Fruit fly (Drosophila melanogaster) whole organism, embryonic: ENCODE results near the gene CG5498.
A peak's percentile ranks its signal among the peaks of the same experiment; 100 is the strongest.

Experiments
- Ada2b ChIP-seq: fragments of 200-800 bp; sonication (Bioruptor generic); IDR thresholded peaks from 2 replicates; pipeline ENCODE4 v1.3.6; 2022; ENCODE audit warnings: missing biosample characterization, missing genetic modification characterization
- Atf6 ChIP-seq: fragments of 200-800 bp; sonication (Bioruptor generic); IDR thresholded peaks from 2 replicates; pipeline ENCODE4 v1.3.6; 2022; ENCODE audit warnings: missing biosample characterization, missing genetic modification characterization
- Awh ChIP-seq: fragments of 200-800 bp; sonication (Bioruptor generic); IDR thresholded peaks from 2 replicates; pipeline ENCODE4, ENCODE4 v1.3.6; 2022; ENCODE audit warnings: missing biosample characterization, missing genetic modification characterization
- Blimp-1 ChIP-seq: fragments of 200-800 bp; sonication (Bioruptor generic); optimal IDR thresholded peaks from 3 replicates; lab custom pipeline; 2018; ENCODE audit warnings: missing biosample characterization, missing genetic modification characterization, mild to moderate bottlenecking, moderate library complexity, missing genetic modification reagents
- CG10147 ChIP-seq: fragments of 200-800 bp; sonication (Bioruptor generic); optimal IDR thresholded peaks from 2 replicates; lab custom pipeline; 2019; ENCODE audit warnings: missing biosample characterization, mild to moderate bottlenecking, missing genetic modification characterization, moderate library complexity
- CG10321 ChIP-seq: fragments of 200-800 bp; sonication (Bioruptor generic); IDR thresholded peaks from 2 replicates; pipeline ENCODE4 v1.3.6; 2022; ENCODE audit warnings: missing biosample characterization, missing genetic modification characterization
- CG11560 ChIP-seq: fragments of 200-800 bp; sonication (Bioruptor generic); IDR thresholded peaks from 3 replicates; pipeline ENCODE4 v1.3.6; 2022; ENCODE audit warnings: missing biosample characterization, missing genetic modification characterization
- CG1233 ChIP-seq: fragments of 200-800 bp; sonication (Bioruptor generic); optimal IDR thresholded peaks from 4 replicates; lab custom pipeline; 2018; ENCODE audit warnings: missing biosample characterization, mild to moderate bottlenecking, missing genetic modification characterization
- CG12769 ChIP-seq: fragments of 200-800 bp; sonication (Bioruptor generic); optimal IDR thresholded peaks from 2 replicates; lab custom pipeline; 2019; ENCODE audit warnings: missing biosample characterization, mild to moderate bottlenecking, missing genetic modification characterization, moderate library complexity
- CG14710 ChIP-seq: fragments of 200-800 bp; sonication (Bioruptor generic); optimal IDR thresholded peaks from 3 replicates; lab custom pipeline; 2019; ENCODE audit warnings: missing biosample characterization, mild to moderate bottlenecking, missing genetic modification characterization, moderate library complexity
- CG1603 ChIP-seq: fragments of 200-800 bp; sonication (Bioruptor generic); optimal IDR thresholded peaks from 2 replicates; lab custom pipeline; 2019; ENCODE audit warnings: missing biosample characterization, mild to moderate bottlenecking, missing genetic modification characterization, moderate library complexity
- CG17802 ChIP-seq: fragments of 200-800 bp; sonication (Bioruptor generic); optimal IDR thresholded peaks from 2 replicates; lab custom pipeline; 2018; ENCODE audit warnings: missing biosample characterization, mild to moderate bottlenecking, missing genetic modification characterization, moderate library complexity
- CG18262 ChIP-seq: fragments of 200-800 bp; optimal IDR thresholded peaks from 3 replicates; lab custom pipeline; 2019; ENCODE audit warnings: missing biosample characterization, mild to moderate bottlenecking, missing genetic modification characterization, moderate library complexity
- CG30403 ChIP-seq: fragments of 200-800 bp; sonication (Bioruptor generic); optimal IDR thresholded peaks from 3 replicates; lab custom pipeline; 2016; ENCODE audit warnings: missing biosample characterization, missing genetic modification characterization
- CG4820 ChIP-seq: fragments of 200-800 bp; sonication (Bioruptor generic); optimal IDR thresholded peaks from 3 replicates; lab custom pipeline; 2016; ENCODE audit warnings: missing biosample characterization, missing genetic modification characterization
- CG5245 ChIP-seq: fragments of 200-800 bp; sonication (Bioruptor generic); optimal IDR thresholded peaks from 3 replicates; lab custom pipeline; 2016; ENCODE audit warnings: missing biosample characterization, missing genetic modification characterization
- CG6272 ChIP-seq: fragments of 200-800 bp; sonication (Bioruptor generic); IDR thresholded peaks from 2 replicates; pipeline ENCODE4 v1.3.6; 2022; ENCODE audit warnings: missing biosample characterization, missing genetic modification characterization
- CG7357 ChIP-seq: fragments of 200-800 bp; sonication (Bioruptor generic); IDR thresholded peaks from 3 replicates; pipeline ENCODE4 v1.3.6; 2022; ENCODE audit warnings: missing biosample characterization, missing genetic modification characterization
- CG7745 ChIP-seq: fragments of 200-800 bp; sonication (Bioruptor generic); optimal IDR thresholded peaks from 2 replicates; lab custom pipeline; 2018; ENCODE audit warnings: missing biosample characterization, mild to moderate bottlenecking, missing genetic modification characterization, moderate library complexity
- CG7987 ChIP-seq: fragments of 200-800 bp; sonication (Bioruptor generic); optimal IDR thresholded peaks from 2 replicates; lab custom pipeline; 2018; ENCODE audit warnings: missing biosample characterization, mild to moderate bottlenecking, missing genetic modification characterization, moderate library complexity
- CG9932 ChIP-seq: fragments of 200-800 bp; sonication (Bioruptor generic); IDR thresholded peaks from 2 replicates; pipeline ENCODE4 v1.3.6; 2022; ENCODE audit warnings: missing biosample characterization, missing genetic modification characterization
- Dfd ChIP-seq, 2 experiments: fragments of >200 bp; optimal IDR thresholded peaks; 2 replicates each; lab custom pipeline; 2017; ENCODE audit warnings: missing biosample characterization in 2 of 2, missing genetic modification characterization in 2 of 2
- Eip74EF ChIP-seq, 2 experiments: fragments of 200-800 bp in 1 of 2; fragments of >200 bp in 1 of 2; sonication (Bioruptor generic) in 1 of 2; optimal IDR thresholded peaks; 2 replicates each; lab custom pipeline; 2017 to 2019; ENCODE audit warnings: missing biosample characterization in 2 of 2, missing genetic modification characterization in 2 of 2, mild to moderate bottlenecking in 1 of 2, moderate library complexity in 1 of 2
- HLHmδ ChIP-seq: fragments of 200-800 bp; sonication (Bioruptor generic); optimal IDR thresholded peaks from 2 replicates; lab custom pipeline; 2018; ENCODE audit warnings: missing biosample characterization, mild to moderate bottlenecking, missing genetic modification characterization, moderate library complexity
- Nf-YC ChIP-seq: fragments of 200-800 bp; optimal IDR thresholded peaks from 3 replicates; lab custom pipeline; 2019; ENCODE audit warnings: missing biosample characterization, mild to moderate bottlenecking, missing genetic modification characterization, moderate library complexity
- Ptx1 ChIP-seq: fragments of 200-800 bp; sonication (Bioruptor generic); IDR thresholded peaks from 2 replicates; pipeline ENCODE4 v1.3.6; 2022; ENCODE audit warnings: missing biosample characterization, missing genetic modification characterization
- Spps ChIP-seq: fragments of 200-800 bp; sonication (Bioruptor generic); optimal IDR thresholded peaks from 2 replicates; lab custom pipeline; 2018; ENCODE audit warnings: missing biosample characterization, mild to moderate bottlenecking, missing genetic modification characterization
- chif ChIP-seq, 2 experiments: fragments of 200-800 bp; sonication (Bioruptor generic); optimal IDR thresholded peaks; 3 replicates each; lab custom pipeline; 2016; ENCODE audit warnings: missing biosample characterization in 2 of 2, missing genetic modification characterization in 2 of 2
- chinmo ChIP-seq: fragments of 200-800 bp; sonication (Bioruptor generic); IDR thresholded peaks from 4 replicates; pipeline ENCODE4 v1.3.6; 2022; ENCODE audit warnings: missing biosample characterization, missing genetic modification characterization; ENCODE audit not compliant: partially characterized antibody
- chm ChIP-seq: fragments of 200-800 bp; sonication (Bioruptor generic); IDR thresholded peaks from 2 replicates; pipeline ENCODE4 v1.3.6; 2022; ENCODE audit warnings: missing biosample characterization, missing genetic modification characterization
- chn ChIP-seq: fragments of 200-800 bp; sonication (Bioruptor generic); optimal IDR thresholded peaks from 2 replicates; lab custom pipeline; 2016; ENCODE audit warnings: missing biosample characterization, missing genetic modification characterization
- dpn ChIP-seq, 2 experiments: fragments of 200-800 bp; sonication (Bioruptor generic); optimal IDR thresholded peaks; 3 replicates each; lab custom pipeline; 2016; ENCODE audit warnings: missing biosample characterization in 2 of 2, missing genetic modification characterization in 2 of 2
- en ChIP-seq: fragments of 200-800 bp; sonication (Bioruptor generic); optimal IDR thresholded peaks from 2 replicates; lab custom pipeline; 2016; ENCODE audit warnings: missing biosample characterization, missing genetic modification characterization
- eve ChIP-seq, 2 experiments: fragments of >200 bp; optimal IDR thresholded peaks; 2 replicates each; lab custom pipeline; 2017; ENCODE audit warnings: missing biosample characterization in 2 of 2, missing genetic modification characterization in 2 of 2
- fd102C ChIP-seq: fragments of 200-800 bp; sonication (Bioruptor generic); optimal IDR thresholded peaks from 2 replicates; lab custom pipeline; 2018; ENCODE audit warnings: missing biosample characterization, mild to moderate bottlenecking, missing genetic modification characterization, moderate library complexity
- gem ChIP-seq: fragments of 200-800 bp; sonication (Bioruptor generic); optimal IDR thresholded peaks from 2 replicates; lab custom pipeline; 2019; ENCODE audit warnings: missing biosample characterization, mild to moderate bottlenecking, missing genetic modification characterization, moderate library complexity
- h ChIP-seq: fragments of >200 bp; optimal IDR thresholded peaks from 2 replicates; lab custom pipeline; 2017
- insv ChIP-seq, 2 experiments: fragments of 200-800 bp; sonication (Bioruptor generic); optimal IDR thresholded peaks; 3 replicates each; lab custom pipeline; 2016 to 2018; ENCODE audit warnings: missing biosample characterization in 2 of 2, missing genetic modification characterization in 2 of 2
- jumu ChIP-seq: fragments of 200-800 bp; sonication (Bioruptor generic); optimal IDR thresholded peaks from 3 replicates; lab custom pipeline; 2016; ENCODE audit warnings: missing biosample characterization, missing genetic modification characterization
- kah ChIP-seq: fragments of 200-800 bp; sonication (Bioruptor generic); optimal IDR thresholded peaks from 2 replicates; lab custom pipeline; 2018; ENCODE audit warnings: missing biosample characterization, mild to moderate bottlenecking, missing genetic modification characterization
- knrl ChIP-seq: fragments of 200-800 bp; sonication (Bioruptor generic); IDR thresholded peaks from 3 replicates; pipeline ENCODE4 v1.3.6; 2022; ENCODE audit warnings: missing biosample characterization, missing genetic modification characterization; ENCODE audit not compliant: partially characterized antibody
- nau ChIP-seq: fragments of 200-800 bp; sonication (Bioruptor generic); optimal IDR thresholded peaks from 3 replicates; lab custom pipeline; 2017; ENCODE audit warnings: missing biosample characterization, mild to moderate bottlenecking, missing genetic modification characterization, missing genetic modification reagents
- sens ChIP-seq: fragments of 200-800 bp; sonication (Bioruptor generic); peaks from one replicate; lab custom pipeline; 2016; ENCODE audit warnings: missing biosample characterization, missing genetic modification characterization
- shn ChIP-seq: fragments of 200-800 bp; sonication (Bioruptor generic); optimal IDR thresholded peaks from 3 replicates; lab custom pipeline; 2016; ENCODE audit warnings: missing biosample characterization, missing genetic modification characterization
- sima ChIP-seq: fragments of 200-800 bp; sonication (Bioruptor generic); optimal IDR thresholded peaks from 2 replicates; lab custom pipeline; 2016; ENCODE audit warnings: missing biosample characterization, missing genetic modification characterization
- slbo ChIP-seq: fragments of 200-800 bp; sonication (Bioruptor generic); IDR thresholded peaks from 2 replicates; pipeline ENCODE4 v1.3.6; 2022; ENCODE audit warnings: missing biosample characterization, missing genetic modification characterization
- tap ChIP-seq: fragments of 200-800 bp; optimal IDR thresholded peaks from 3 replicates; lab custom pipeline; 2019; ENCODE audit warnings: missing biosample characterization, mild to moderate bottlenecking, missing genetic modification characterization, moderate library complexity
- wor ChIP-seq: fragments of 200-800 bp; sonication (Bioruptor generic); IDR thresholded peaks from 2 replicates; pipeline ENCODE4 v1.3.6; 2022; ENCODE audit warnings: missing biosample characterization, missing genetic modification characterization
- zen ChIP-seq: fragments of 200-800 bp; sonication (Bioruptor generic); optimal IDR thresholded peaks from 3 replicates; lab custom pipeline; 2018; ENCODE audit warnings: missing biosample characterization, mild to moderate bottlenecking, missing genetic modification characterization, moderate library complexity

CG5498 gene

DNA sequence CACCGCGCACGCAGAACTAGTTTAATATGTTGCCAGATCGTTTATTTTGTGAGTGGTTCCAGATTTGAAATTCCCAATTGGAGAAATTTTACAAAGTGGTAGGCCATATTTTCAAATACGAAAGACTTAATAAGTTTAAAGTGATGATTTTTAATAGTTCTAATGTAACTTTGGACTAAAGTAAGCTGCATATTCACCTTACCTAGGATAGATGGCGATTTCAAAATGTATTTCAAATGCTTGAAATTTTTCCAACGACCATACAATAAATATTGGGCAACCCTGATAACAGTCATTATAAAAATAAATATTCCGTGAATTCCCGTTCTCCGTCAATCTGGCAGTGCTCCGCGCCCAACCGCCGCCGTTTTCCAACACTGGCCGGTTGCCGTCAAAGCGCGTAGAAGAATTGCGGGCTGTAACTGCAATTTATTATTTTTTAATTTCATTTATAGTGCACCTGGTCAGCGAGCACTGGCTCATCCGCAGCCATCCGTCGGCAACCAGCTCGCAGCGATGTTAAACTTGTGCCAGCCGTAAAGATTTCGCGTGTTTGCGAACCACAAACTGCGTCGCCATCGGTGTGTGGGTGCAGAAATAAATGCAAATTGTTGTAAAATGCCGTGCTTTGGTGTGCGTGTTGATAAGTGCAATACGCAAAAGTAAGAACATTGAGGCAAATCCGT, 7.9 kb downstream of the CG5498 start, which contains the start of the genes Ide and RhoBTB (continued):
- peak; percentile 76 for TF ChIP-seq CG11560 (tag; lab: Robert Waterston, UW)
- peak; percentile 76 for TF ChIP-seq Ptx1 (GFP tag; lab: Robert Waterston, UW)
- no peak for TF ChIP-seq CG1603 (tag; lab: Kevin White, UChicago)
- TF ChIP-seq CG7987 (GFP tag; lab: Kevin White, UChicago): peak; percentile 21
- no peak for TF ChIP-seq gem (tag; lab: Kevin White, UChicago)
- no peak; the same call in none of the 3 replicates for TF ChIP-seq CG7357 (GFP tag; lab: Robert Waterston, UW)
- TF ChIP-seq CG7745 (tag; lab: Kevin White, UChicago): no peak
- TF ChIP-seq tap (tag; lab: Kevin White, UChicago): no peak
- peak; percentile 70 for TF ChIP-seq CG4820 (GFP tag; lab: Kevin White, UChicago)
- no peak; the same call in 1 of the 2 replicates for TF ChIP-seq wor (GFP tag; lab: Robert Waterston, UW)
- peak; percentile 87 to 98 for TF ChIP-seq insv (GFP tag; optimal IDR thresholded peaks at IDR 0.05; lab: Kevin White, UChicago)
- peak; percentile 92 for TF ChIP-seq sens (GFP tag; lab: Kevin White, UChicago)
- peak; percentile 62 for TF ChIP-seq CG10147 (GFP tag; lab: Kevin White, UChicago)
- peak; percentile 55; the same call in 1 of the 2 replicates for TF ChIP-seq Ada2b (GFP tag; lab: Robert Waterston, UW)
- no peak for TF ChIP-seq Spps (tag; lab: Kevin White, UChicago)
- TF ChIP-seq Blimp-1 (GFP tag; lab: Kevin White, UChicago): no peak
- peak; percentile 82 for TF ChIP-seq CG6272 (GFP tag; lab: Robert Waterston, UW)
- peak; percentile 77 for TF ChIP-seq zen (tag; lab: Kevin White, UChicago)
- TF ChIP-seq eve (GFP tag; optimal IDR thresholded peaks at IDR 0.05; lab: Kevin White, UChicago): no peak
- peak; percentile 94 for TF ChIP-seq slbo
- TF ChIP-seq CG30403 (GFP tag; lab: Kevin White, UChicago): peak; percentile 93
- no peak for TF ChIP-seq sima (GFP tag; lab: Kevin White, UChicago)
- peak; percentile 94 for TF ChIP-seq CG9932
- TF ChIP-seq knrl (GFP tag; lab: Robert Waterston, UW): peak; percentile 63
- no peak for TF ChIP-seq nau
- TF ChIP-seq kah (GFP tag; lab: Kevin White, UChicago): peak; percentile 22
- TF ChIP-seq CG1233 (GFP tag; lab: Kevin White, UChicago): peak; percentile 75
- TF ChIP-seq chm: peak; percentile 24; the same call in 1 of the 2 replicates
- TF ChIP-seq CG18262: no peak
- TF ChIP-seq Dfd (GFP tag; optimal IDR thresholded peaks at IDR 0.05; lab: Kevin White, UChicago): peak in 1 of 2 experiments; percentile 10
- TF ChIP-seq chn (GFP tag; lab: Kevin White, UChicago): peak; percentile 86
- TF ChIP-seq fd102C: no peak
- TF ChIP-seq CG14710 (tag; lab: Kevin White, UChicago): peak; percentile 87
- TF ChIP-seq en: peak; percentile 52
- TF ChIP-seq HLHmδ (GFP tag; lab: Kevin White, UChicago): no peak
- TF ChIP-seq chif (GFP tag; optimal IDR thresholded peaks at IDR 0.05; lab: Kevin White, UChicago): peak; percentile 77 to 79
- TF ChIP-seq jumu: peak; percentile 91
- TF ChIP-seq Eip74EF (GFP tag; optimal IDR thresholded peaks at IDR 0.05; lab: Kevin White, UChicago): no peak
- 0 out of 4 replicates have a peak, but pooled peaks have one; percentile 32 for TF ChIP-seq chinmo (GFP tag; lab: Robert Waterston, UW)
- TF ChIP-seq shn (GFP tag; lab: Kevin White, UChicago): peak; percentile 90
- peak; percentile 83 to 88 for TF ChIP-seq dpn (GFP tag; optimal IDR thresholded peaks at IDR 0.05; lab: Kevin White, UChicago)
- TF ChIP-seq CG10321 (GFP tag; lab: Robert Waterston, UW): no peak
- TF ChIP-seq CG12769: peak; percentile 77
- 0 out of 2 replicates have a peak, but pooled peaks have one; percentile 13 for TF ChIP-seq Awh (GFP tag; lab: Robert Waterston, UW)
- no peak for TF ChIP-seq Nf-YC (tag; lab: Kevin White, UChicago)
- TF ChIP-seq Atf6 (GFP tag; lab: Robert Waterston, UW): peak; percentile 63; the same call in 1 of the 2 replicates
- TF ChIP-seq CG17802 (tag; lab: Kevin White, UChicago): peak; percentile 25
- TF ChIP-seq CG5245 (GFP tag; lab: Kevin White, UChicago): peak; percentile 52
- TF ChIP-seq h (lab: Kevin White, UChicago): no peak
